Worm (Caenorhabditis elegans) whole organism, young adult: ENCODE measurements around the gene col-97.

ENCODE experiments used
- D2030.7 ChIP-seq: fragments of 200-800 bp; sonication (Bioruptor generic); IDR thresholded peaks from 2 replicates; pipeline ENCODE4 v1.3.6; 2022; ENCODE audit warnings: missing genetic modification reagents, missing genetic modification characterization, missing compliant biosample characterization
- F33H1.4 ChIP-seq: fragments of 200-800 bp; sonication (Bioruptor generic); IDR thresholded peaks from 2 replicates; pipeline ENCODE4 v1.3.6; 2022; ENCODE audit warnings: missing genetic modification reagents, missing genetic modification characterization, missing compliant biosample characterization
- K11D2.4 ChIP-seq: fragments of 200-800 bp; sonication (Bioruptor generic); IDR thresholded peaks from 2 replicates; pipeline ENCODE4 v1.3.6; 2022; ENCODE audit warnings: missing genetic modification reagents, missing genetic modification characterization, missing compliant biosample characterization
- K12H6.12 ChIP-seq: fragments of 200-800 bp; sonication (Bioruptor generic); optimal IDR thresholded peaks from 2 replicates; lab custom pipeline; 2018; ENCODE audit warnings: mild to moderate bottlenecking, missing genetic modification characterization, missing compliant biosample characterization
- Y53G8AR.9 ChIP-seq: fragments of 200-800 bp; sonication (Bioruptor generic); conservative IDR thresholded peaks from 2 replicates; pipeline ENCODE4 v1.3.6; 2022; ENCODE audit warnings: missing genetic modification reagents, missing genetic modification characterization, missing compliant biosample characterization
- Y67H2A.10 ChIP-seq: fragments of 200-800 bp; sonication (Bioruptor generic); conservative IDR thresholded peaks from 2 replicates; pipeline ENCODE4 v1.3.6; 2022; ENCODE audit warnings: missing genetic modification reagents, missing genetic modification characterization, missing compliant biosample characterization
- akir-1 ChIP-seq: fragments of 200-800 bp; sonication (Bioruptor generic); optimal IDR thresholded peaks from 2 replicates; lab custom pipeline; 2018; ENCODE audit warnings: mild to moderate bottlenecking, missing genetic modification characterization, moderate library complexity, missing compliant biosample characterization
- ama-1 ChIP-seq, 3 experiments: fragments of 150-350 bp in 1 of 3; sonication (generic microtip) in 2 of 3; optimal IDR thresholded peaks; 2 replicates each; lab custom pipeline; 2014 to 2018; ENCODE audit warnings: missing biosample characterization in 2 of 3, missing genetic modification characterization in 2 of 3, missing genetic modification reagents in 2 of 3
- athp-1 ChIP-seq: sonication (generic microtip); optimal IDR thresholded peaks from 2 replicates; lab custom pipeline; 2017; ENCODE audit warnings: mild to moderate bottlenecking, missing genetic modification characterization, missing compliant biosample characterization
- attf-5 ChIP-seq: fragments of 200-800 bp; sonication (Bioruptor generic); optimal IDR thresholded peaks from 2 replicates; lab custom pipeline; 2018; ENCODE audit warnings: mild to moderate bottlenecking, missing genetic modification characterization, missing compliant biosample characterization
- bed-1 ChIP-seq: fragments of 200-800 bp; sonication (Bioruptor generic); IDR thresholded peaks from 2 replicates; pipeline ENCODE4 v1.3.6; 2022; ENCODE audit warnings: missing genetic modification reagents, missing genetic modification characterization, missing compliant biosample characterization
- bed-2 ChIP-seq: fragments of 200-800 bp; sonication (Bioruptor generic); IDR thresholded peaks from 2 replicates; pipeline ENCODE4 v1.3.6; 2022; ENCODE audit warnings: missing genetic modification reagents, missing genetic modification characterization, missing compliant biosample characterization
- cebp-1 ChIP-seq, 2 experiments: fragments of 200-800 bp in 1 of 2; sonication (Bioruptor generic) in 1 of 2; sonication (generic microtip) in 1 of 2; IDR thresholded peaks in 1 of 2; optimal IDR thresholded peaks in 1 of 2; 2 replicates each; pipeline versions ENCODE4 v1.3.6 to Lab custom; 2017 to 2022; ENCODE audit warnings: missing compliant biosample characterization in 2 of 2, missing genetic modification characterization in 2 of 2, mild to moderate bottlenecking in 1 of 2, missing genetic modification reagents in 1 of 2, moderate library complexity in 1 of 2
- ceh-100 ChIP-seq: fragments of 200-800 bp; sonication (Bioruptor generic); IDR thresholded peaks from 2 replicates; pipeline ENCODE4 v1.3.6; 2022; ENCODE audit warnings: missing genetic modification reagents, missing genetic modification characterization, missing compliant biosample characterization
- ceh-27 ChIP-seq: fragments of 200-800 bp; sonication (Bioruptor generic); optimal IDR thresholded peaks from 2 replicates; lab custom pipeline; 2018; ENCODE audit warnings: mild to moderate bottlenecking, missing genetic modification characterization, moderate library complexity, missing compliant biosample characterization
- ceh-58 ChIP-seq: fragments of 200-800 bp; sonication (Bioruptor generic); IDR thresholded peaks from 2 replicates; pipeline ENCODE4 v1.3.6; 2022; ENCODE audit warnings: missing genetic modification characterization, missing compliant biosample characterization
- ceh-91 ChIP-seq: fragments of 200-800 bp; sonication (Bioruptor generic); IDR thresholded peaks from 2 replicates; pipeline ENCODE4 v1.3.6; 2022; ENCODE audit warnings: missing genetic modification reagents, missing genetic modification characterization, missing compliant biosample characterization
- chd-7 ChIP-seq: sonication (generic microtip); optimal IDR thresholded peaks from 2 replicates; lab custom pipeline; 2016; ENCODE audit warnings: mild to moderate bottlenecking, missing genetic modification characterization, moderate library complexity, missing compliant biosample characterization
- efl-1 ChIP-seq: fragments of 150-350 bp; optimal IDR thresholded peaks from 2 replicates; lab custom pipeline; 2014; ENCODE audit warnings: missing biosample characterization, missing genetic modification reagents, missing genetic modification characterization
- egl-18 ChIP-seq: fragments of 200-800 bp; sonication (Bioruptor generic); IDR thresholded peaks from 2 replicates; pipeline ENCODE4 v1.3.6; 2022; ENCODE audit warnings: missing genetic modification reagents, missing genetic modification characterization, missing compliant biosample characterization
- egl-44 ChIP-seq: fragments of 200-800 bp; sonication (Bioruptor generic); IDR thresholded peaks from 2 replicates; pipeline ENCODE4 v1.3.6; 2022; ENCODE audit warnings: missing genetic modification reagents, missing genetic modification characterization, missing compliant biosample characterization
- egrh-3 ChIP-seq: fragments of 200-800 bp; sonication (Bioruptor generic); IDR thresholded peaks from 2 replicates; pipeline ENCODE4 v1.3.6; 2022; ENCODE audit warnings: missing genetic modification reagents, missing genetic modification characterization, missing compliant biosample characterization
- ekl-4 ChIP-seq: fragments of 200-800 bp; sonication (Bioruptor generic); IDR thresholded peaks from 2 replicates; pipeline ENCODE4 v1.3.6; 2022; ENCODE audit warnings: missing genetic modification reagents, missing genetic modification characterization, missing compliant biosample characterization
- him-1 ChIP-seq: sonication (generic microtip); optimal IDR thresholded peaks from 2 replicates; lab custom pipeline; 2016; ENCODE audit warnings: missing genotype, missing genetic modification reagents, missing genetic modification characterization, missing compliant biosample characterization
- let-607 ChIP-seq, 2 experiments: fragments of 200-800 bp in 1 of 2; sonication (Bioruptor generic) in 1 of 2; sonication (generic microtip) in 1 of 2; optimal IDR thresholded peaks; 2 replicates each; lab custom pipeline; 2016 to 2018; ENCODE audit warnings: mild to moderate bottlenecking in 2 of 2, missing compliant biosample characterization in 2 of 2, missing genetic modification characterization in 2 of 2, moderate library complexity in 2 of 2, missing genotype in 1 of 2
- lsl-1 ChIP-seq: fragments of 200-800 bp; sonication (Bioruptor generic); optimal IDR thresholded peaks from 2 replicates; lab custom pipeline; 2018; ENCODE audit warnings: mild to moderate bottlenecking, missing genetic modification characterization, moderate library complexity, missing compliant biosample characterization
- lsy-27 ChIP-seq: sonication (generic microtip); optimal IDR thresholded peaks from 2 replicates; lab custom pipeline; 2017; ENCODE audit warnings: missing genetic modification characterization, mild to moderate bottlenecking, missing compliant biosample characterization, antibody characterized with exemption, missing genotype, borderline replicate concordance; ENCODE audit not compliant: insufficient read depth
- madf-10 ChIP-seq: sonication (generic microtip); optimal IDR thresholded peaks from 2 replicates; lab custom pipeline; 2016; ENCODE audit warnings: mild to moderate bottlenecking, missing genetic modification characterization, missing compliant biosample characterization
- madf-6 ChIP-seq: fragments of 200-800 bp; sonication (Bioruptor generic); IDR thresholded peaks from 2 replicates; pipeline ENCODE4 v1.3.6; 2022; ENCODE audit warnings: missing genetic modification reagents, missing genetic modification characterization, missing compliant biosample characterization
- mcd-1 ChIP-seq: fragments of 200-800 bp; sonication (Bioruptor generic); IDR thresholded peaks from 2 replicates; pipeline ENCODE4 v1.3.6; 2022; ENCODE audit warnings: missing genetic modification reagents, missing genetic modification characterization, missing compliant biosample characterization
- nfyb-1 ChIP-seq: fragments of 200-800 bp; sonication (Bioruptor generic); IDR thresholded peaks from 2 replicates; pipeline ENCODE4 v1.3.6; 2022; ENCODE audit warnings: missing genetic modification reagents, missing genetic modification characterization, missing compliant biosample characterization
- nhr-120 ChIP-seq: fragments of 200-800 bp; sonication (Bioruptor generic); IDR thresholded peaks from 2 replicates; pipeline ENCODE4 v1.3.6; 2022; ENCODE audit warnings: missing genetic modification characterization, missing compliant biosample characterization
- nhr-179 ChIP-seq: sonication (generic microtip); optimal IDR thresholded peaks from 2 replicates; lab custom pipeline; 2016; ENCODE audit warnings: mild to moderate bottlenecking, missing genetic modification characterization, missing compliant biosample characterization
- nhr-80 ChIP-seq: sonication (generic microtip); optimal IDR thresholded peaks from 2 replicates; lab custom pipeline; 2016; ENCODE audit warnings: missing genetic modification characterization, missing compliant biosample characterization
- nhr-90 ChIP-seq: sonication (generic microtip); optimal IDR thresholded peaks from 2 replicates; lab custom pipeline; 2016; ENCODE audit warnings: missing genotype, mild to moderate bottlenecking, missing genetic modification characterization, missing compliant biosample characterization
- pbrm-1 ChIP-seq: fragments of 200-800 bp; sonication (Bioruptor generic); IDR thresholded peaks from 2 replicates; pipeline ENCODE4 v1.3.6; 2022; ENCODE audit warnings: missing genetic modification reagents, missing genetic modification characterization, missing compliant biosample characterization
- pha-4 ChIP-seq: fragments of 150-350 bp; sonication (generic microtip); optimal IDR thresholded peaks from 2 replicates; lab custom pipeline; 2014; ENCODE audit warnings: missing biosample characterization, missing genetic modification reagents, missing genetic modification characterization
- rcor-1 ChIP-seq: fragments of 200-800 bp; sonication (Bioruptor generic); IDR thresholded peaks from 2 replicates; pipeline ENCODE4 v1.3.6; 2022; ENCODE audit warnings: missing genetic modification reagents, missing genetic modification characterization, missing compliant biosample characterization
- repo-1 ChIP-seq: sonication (generic microtip); optimal IDR thresholded peaks from 2 replicates; lab custom pipeline; 2017; ENCODE audit warnings: mild to moderate bottlenecking, missing genetic modification characterization, missing compliant biosample characterization
- snpc-4 ChIP-seq, 5 experiments: fragments of 150-350 bp in 1 of 5; sonication (generic microtip) in 4 of 5; optimal IDR thresholded peaks; 2 replicates each; lab custom pipeline; 2014 to 2018; ENCODE audit warnings: missing genetic modification characterization in 5 of 5, missing biosample characterization in 3 of 5, antibody characterized with exemption in 2 of 5, mild to moderate bottlenecking in 2 of 5, missing compliant biosample characterization in 2 of 5, missing genotype in 2 of 5, moderate library complexity in 2 of 5, missing genetic modification reagents in 1 of 5
- somi-1 ChIP-seq: fragments of 200-800 bp; sonication (Bioruptor generic); optimal IDR thresholded peaks from 2 replicates; lab custom pipeline; 2018; ENCODE audit warnings: mild to moderate bottlenecking, missing genetic modification characterization, missing compliant biosample characterization
- sptf-2 ChIP-seq: fragments of 200-800 bp; sonication (Bioruptor generic); optimal IDR thresholded peaks from 2 replicates; lab custom pipeline; 2018; ENCODE audit warnings: mild to moderate bottlenecking, missing genetic modification characterization, missing compliant biosample characterization
- tbx-9 ChIP-seq: sonication (generic microtip); optimal IDR thresholded peaks from 2 replicates; lab custom pipeline; 2016; ENCODE audit warnings: borderline replicate concordance, missing genetic modification characterization, inconsistent platforms, missing compliant biosample characterization
- xnd-1 ChIP-seq: sonication (generic microtip); optimal IDR thresholded peaks from 2 replicates; lab custom pipeline; 2016; ENCODE audit warnings: missing genotype, missing genetic modification reagents, missing genetic modification characterization, missing compliant biosample characterization
- ztf-25 ChIP-seq: fragments of 200-800 bp; sonication (Bioruptor generic); IDR thresholded peaks from 2 replicates; pipeline ENCODE4 v1.3.6; 2022; ENCODE audit warnings: missing genetic modification reagents, missing genetic modification characterization, missing compliant biosample characterization

col-97 gene

DNA sequence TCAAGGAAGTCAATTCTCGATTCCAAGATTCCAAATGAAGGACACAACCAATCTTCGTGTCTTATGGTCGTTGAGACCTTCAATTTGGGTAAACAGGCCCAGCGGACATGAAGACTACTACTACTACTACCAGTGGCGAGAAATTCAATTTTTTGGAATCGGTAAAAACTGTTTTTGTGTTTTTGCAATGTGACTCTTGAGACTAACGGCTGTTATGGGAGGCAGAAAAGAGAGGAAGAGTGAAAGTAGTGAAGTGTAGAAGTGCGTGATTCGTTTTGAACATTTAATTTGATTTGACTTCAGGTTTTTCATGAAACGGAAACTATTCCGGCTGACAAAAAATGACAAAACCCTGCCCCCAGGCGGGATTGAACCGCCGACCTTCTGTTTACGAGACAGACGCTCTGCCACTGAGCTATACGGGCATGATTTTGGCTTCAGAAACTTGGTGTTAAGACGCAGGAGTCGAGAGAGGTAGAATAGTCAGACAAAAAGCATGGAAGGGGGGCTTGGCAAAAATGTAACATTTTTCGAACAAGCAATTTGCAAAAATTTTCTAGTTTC, 22.3 kb upstream of the col-97 start:
- TF ChIP-seq Y67H2A.10 (GFP tag; lab: Robert Waterston, UW) = 0 out of 2 replicates have a peak, but pooled peaks have one; percentile 26
- TF ChIP-seq D2030.7 (GFP tag; lab: Robert Waterston, UW) = 0 out of 2 replicates have a peak, but pooled peaks have one; percentile 13
- TF ChIP-seq egrh-3 (GFP tag; lab: Robert Waterston, UW) = peak; percentile 44; the same call in 1 of the 2 replicates
- TF ChIP-seq xnd-1 = no peak
- peak; percentile 59 for TF ChIP-seq mcd-1 (GFP tag; lab: Robert Waterston, UW)
- 0 out of 2 replicates have a peak, but pooled peaks have one; percentile 54 for TF ChIP-seq ztf-25
- no peak for TF ChIP-seq bed-2 (GFP tag; lab: Robert Waterston, UW)
- 0 out of 2 replicates have a peak, but pooled peaks have one; percentile 24 for TF ChIP-seq ekl-4 (GFP tag; lab: Robert Waterston, UW)
- no peak for TF ChIP-seq sptf-2 (GFP tag; lab: Kevin White, UChicago)
- TF ChIP-seq akir-1 (GFP tag; lab: Kevin White, UChicago) = no peak
- peak; percentile 81 for TF ChIP-seq lsy-27
- peak; percentile 42; the same call in 1 of the 2 replicates for TF ChIP-seq F33H1.4
- TF ChIP-seq ceh-91 = no peak
- TF ChIP-seq nhr-90 (tag; lab: Kevin White, UChicago) = peak; percentile 66
- TF ChIP-seq ceh-27 (GFP tag; lab: Kevin White, UChicago) = peak; percentile 9
- no peak for TF ChIP-seq ceh-100 (GFP tag; lab: Robert Waterston, UW)
- peak; percentile 44 for TF ChIP-seq madf-10 (tag; lab: Kevin White, UChicago)
- no peak for TF ChIP-seq cebp-1 (GFP tag; IDR thresholded peaks at IDR 0.05; lab: Robert Waterston, UW)
- peak; percentile 66 for TF ChIP-seq cebp-1 (tag; optimal IDR thresholded peaks at IDR 0.05; lab: Kevin White, UChicago)
- peak in 1 of 2 experiments; percentile 48 for TF ChIP-seq let-607 (tag; optimal IDR thresholded peaks at IDR 0.05; lab: Kevin White, UChicago)
- peak; percentile 15 for TF ChIP-seq nhr-80 (tag; lab: Kevin White, UChicago)
- TF ChIP-seq ceh-58 (GFP tag; lab: Robert Waterston, UW) = 0 out of 2 replicates have a peak, but pooled peaks have one; percentile 12
- TF ChIP-seq Y53G8AR.9 (GFP tag; lab: Robert Waterston, UW) = 0 out of 2 replicates have a peak, but pooled peaks have one; percentile 28
- TF ChIP-seq chd-7 = peak; percentile 18
- TF ChIP-seq bed-1 = no peak
- TF ChIP-seq efl-1 (GFP tag; lab: Kevin White, UChicago) = no peak
- no peak for TF ChIP-seq egl-44 (GFP tag; lab: Robert Waterston, UW)
- no peak for TF ChIP-seq pha-4 (tag; lab: Kevin White, UChicago)
- no peak for TF ChIP-seq egl-18 (GFP tag; lab: Robert Waterston, UW)
- no peak for TF ChIP-seq tbx-9 (tag; lab: Kevin White, UChicago)
- TF ChIP-seq K12H6.12 (tag; lab: Kevin White, UChicago) = no peak
- TF ChIP-seq athp-1 (tag; lab: Kevin White, UChicago) = peak; percentile 37
- no peak for TF ChIP-seq nhr-120 (GFP tag; lab: Robert Waterston, UW)
- peak; percentile 41 for TF ChIP-seq snpc-4 (GFP tag; optimal IDR thresholded peaks at IDR 0.05; lab: Kevin White, UChicago)
- TF ChIP-seq snpc-4 (tag; optimal IDR thresholded peaks at IDR 0.05; lab: Kevin White, UChicago) = peak in 2 of 4 experiments; percentile 32 to 48
- TF ChIP-seq somi-1 = peak; percentile 13
- TF ChIP-seq him-1 (tag; lab: Kevin White, UChicago) = peak; percentile 69
- TF ChIP-seq rcor-1 (GFP tag; lab: Robert Waterston, UW) = peak; percentile 33; the same call in 1 of the 2 replicates
- peak; percentile 66 for TF ChIP-seq repo-1 (tag; lab: Kevin White, UChicago)
- TF ChIP-seq attf-5 = peak; percentile 25
- peak; percentile 56; the same call in 1 of the 2 replicates for TF ChIP-seq pbrm-1
- TF ChIP-seq lsl-1 (GFP tag; lab: Kevin White, UChicago) = peak; percentile 23
- TF ChIP-seq ama-1 (optimal IDR thresholded peaks at IDR 0.05; lab: Kevin White, UChicago) = no peak
- peak; percentile 4 to 76 for TF ChIP-seq ama-1 (GFP tag; optimal IDR thresholded peaks at IDR 0.05; lab: Kevin White, UChicago)
- no peak for TF ChIP-seq nhr-179
- TF ChIP-seq madf-6 (GFP tag; lab: Robert Waterston, UW) = peak; percentile 31; the same call in 1 of the 2 replicates
- peak; percentile 78; the same call in 1 of the 2 replicates for TF ChIP-seq nfyb-1 (GFP tag; lab: Robert Waterston, UW)
- TF ChIP-seq K11D2.4 (GFP tag; lab: Robert Waterston, UW) = 0 out of 2 replicates have a peak, but pooled peaks have one; percentile 35
